Worm (Caenorhabditis elegans) whole organism, midembryonic: ENCODE results near the gene hrg-4.

Experiments used
- T22C8.4 ChIP-seq: fragments of 200-800 bp; sonication (Bioruptor generic); IDR thresholded peaks from 2 replicates; pipeline ENCODE4 v1.3.6; 2022; ENCODE audit warnings: missing genetic modification characterization, missing compliant biosample characterization
- tab-1 ChIP-seq: fragments of 200-800 bp; sonication (Bioruptor generic); IDR thresholded peaks from 2 replicates; pipeline ENCODE4 v1.3.6; 2022; ENCODE audit warnings: missing genetic modification characterization, missing compliant biosample characterization
- ztf-23 ChIP-seq: fragments of 200-800 bp; sonication (Bioruptor generic); IDR thresholded peaks from 2 replicates; pipeline ENCODE4 v1.3.6; 2022; ENCODE audit warnings: missing genetic modification reagents, missing genetic modification characterization, missing compliant biosample characterization

DNA sequence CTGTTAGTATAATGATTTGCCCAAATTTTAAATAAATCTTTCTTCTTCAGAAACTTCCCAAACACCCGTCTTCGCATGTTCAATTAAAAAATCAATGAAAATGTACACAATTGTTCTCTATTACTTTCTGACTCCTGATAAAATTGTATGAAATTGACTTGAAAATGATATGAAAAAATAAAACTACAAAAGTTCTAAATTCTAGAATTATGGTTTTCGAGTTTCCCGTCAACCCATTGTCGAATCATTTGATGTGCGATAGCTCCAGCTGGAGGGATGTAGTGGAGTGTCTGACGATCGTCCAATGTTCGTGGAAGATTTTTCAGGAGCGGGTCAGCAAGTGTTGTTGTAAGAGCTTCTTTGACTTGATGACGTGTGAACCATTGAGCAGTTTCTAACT is 20.9 kb downstream of the hrg-4 start:
- no peak for TF ChIP-seq ztf-23 (GFP tag; lab: Robert Waterston, UW)
- no peak for TF ChIP-seq T22C8.4
- no peak for TF ChIP-seq tab-1 (GFP tag; lab: Robert Waterston, UW)
